Worm (Caenorhabditis elegans) whole organism, L3 larva: ENCODE measurements around the gene cra-1.

ENCODE experiments used
- aly-2 ChIP-seq: fragments of 150-350 bp; optimal IDR thresholded peaks from 2 replicates; lab custom pipeline; 2014; ENCODE audit warnings: missing biosample characterization, missing genetic modification characterization
- ceh-28 ChIP-seq: fragments of 150-350 bp; optimal IDR thresholded peaks from 2 replicates; lab custom pipeline; 2014; ENCODE audit warnings: missing biosample characterization, missing genetic modification reagents, missing genetic modification characterization
- ceh-82 ChIP-seq: fragments of 150-350 bp; optimal IDR thresholded peaks from 2 replicates; lab custom pipeline; 2014; ENCODE audit warnings: missing biosample characterization, missing genetic modification characterization
- ceh-9 ChIP-seq: sonication (generic microtip); optimal IDR thresholded peaks from 2 replicates; lab custom pipeline; 2018; ENCODE audit warnings: missing biosample characterization, missing genetic modification characterization
- elt-2 ChIP-seq: sonication (generic microtip); optimal IDR thresholded peaks from 2 replicates; lab custom pipeline; 2016; ENCODE audit warnings: missing genetic modification reagents, mild to moderate bottlenecking, missing genetic modification characterization, missing compliant biosample characterization
- nhr-28 ChIP-seq: fragments of 150-350 bp; optimal IDR thresholded peaks from 2 replicates; lab custom pipeline; 2014; ENCODE audit warnings: missing biosample characterization, missing genetic modification characterization

ce11 chrIII:6888497-6888896 lies 19.2 kb upstream of the cra-1 start:
- TF ChIP-seq ceh-82 (tag; lab: Kevin White, UChicago) (no peak), elt-2 (tag; lab: Kevin White, UChicago) (peak; percentile 4), aly-2 (tag; lab: Kevin White, UChicago) (no peak), nhr-28 (tag; lab: Kevin White, UChicago) (no peak), ceh-28 (tag; lab: Kevin White, UChicago) (no peak), ceh-9 (no peak)
